Worm (Caenorhabditis elegans) whole organism, early embryonic: Measurements from ENCODE around the gene usp-50.

Experiments
- aly-1 ChIP-seq: sonication (generic microtip); optimal IDR thresholded peaks from 2 replicates; lab custom pipeline; 2016; ENCODE audit warnings: missing genetic modification characterization, missing compliant biosample characterization
- ama-1 ChIP-seq: fragments of 150-350 bp; optimal IDR thresholded peaks from 2 replicates; lab custom pipeline; 2014
- flt-1 ChIP-seq: fragments of 200-800 bp; sonication (Bioruptor generic); IDR thresholded peaks from 2 replicates; pipeline ENCODE4 v1.3.6; 2022; ENCODE audit warnings: missing genetic modification characterization, missing compliant biosample characterization
- hmbx-1 ChIP-seq: sonication (generic microtip); optimal IDR thresholded peaks from 2 replicates; lab custom pipeline; 2016; ENCODE audit warnings: mild to moderate bottlenecking, missing genetic modification characterization, missing compliant biosample characterization
- pes-1 ChIP-seq: fragments of 200-800 bp; sonication (Bioruptor generic); IDR thresholded peaks from 2 replicates; pipeline ENCODE4 v1.3.6; 2022; ENCODE audit warnings: missing genetic modification reagents, missing genetic modification characterization, missing compliant biosample characterization
- scrt-1 ChIP-seq: fragments of 200-800 bp; sonication (Bioruptor generic); IDR thresholded peaks from 2 replicates; pipeline ENCODE4 v1.3.6; 2022; ENCODE audit warnings: missing genetic modification characterization, missing compliant biosample characterization
- tbx-37 ChIP-seq: fragments of 200-800 bp; sonication (Bioruptor generic); conservative IDR thresholded peaks from 2 replicates; pipeline ENCODE4 v1.3.6; 2022; ENCODE audit warnings: missing genetic modification reagents, missing genetic modification characterization, missing compliant biosample characterization

ce11 chrV:17979789-17980188 lies 55.1 kb downstream of the usp-50 start, which contains the start of gene snx-6:
- TF ChIP-seq pes-1, result no peak
- TF ChIP-seq ama-1, result no peak
- no peak for TF ChIP-seq hmbx-1 (tag; lab: Kevin White, UChicago)
- no peak for TF ChIP-seq tbx-37
- no peak for TF ChIP-seq aly-1 (tag; lab: Kevin White, UChicago)
- no peak for TF ChIP-seq scrt-1 (GFP tag; lab: Robert Waterston, UW)
- no peak for TF ChIP-seq flt-1
